Worm (Caenorhabditis elegans): ENCODE results near the gene thn-2.

thn-2 gene

DNA sequence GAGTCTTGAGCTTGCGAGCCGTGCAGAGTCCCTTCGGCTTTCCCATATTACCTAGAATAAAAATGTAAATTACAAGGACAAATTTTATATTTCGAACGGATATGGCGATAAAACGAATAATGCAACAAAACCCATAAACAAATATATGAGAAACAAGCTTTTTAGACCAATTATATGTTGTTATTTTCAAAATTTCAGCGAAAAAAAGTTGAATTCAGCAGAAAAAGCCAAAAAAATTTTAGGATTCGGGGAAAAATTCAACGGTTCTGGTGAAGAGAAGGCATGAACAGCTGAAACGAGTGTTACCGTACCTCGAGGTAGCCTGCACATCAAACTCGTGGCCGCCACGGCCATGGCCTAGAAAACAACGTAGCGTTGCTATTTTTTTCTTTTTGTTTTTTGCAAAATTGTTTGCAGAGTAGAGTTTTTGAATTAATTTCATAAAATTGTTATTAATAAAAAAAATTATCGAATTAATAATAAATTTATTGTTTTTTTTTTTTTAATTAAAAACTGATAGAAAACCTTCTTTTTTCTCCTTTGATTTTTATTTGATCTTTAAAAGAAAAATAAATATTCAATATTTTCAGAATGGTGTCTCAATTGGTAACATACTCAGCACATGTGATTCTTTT lies 8.2 kb downstream of the thn-2 start, which contains the start of the genes rps-23 and dpm-3:
TSS of gene rps-23 (minus strand) at position 51 of the 635 bp plus-strand sequence.
TSS of gene dpm-3 (plus strand) at position 585 of the 635 bp plus-strand sequence.
- peak; percentile 60 for TF ChIP-seq hmg-11 (tag; optimal IDR thresholded peaks at IDR 0.05)
- TF ChIP-seq mdl-1 (tag; optimal IDR thresholded peaks at IDR 0.05), result peak; percentile 48
- peak; percentile 77 for TF ChIP-seq elt-2 (tag; optimal IDR thresholded peaks at IDR 0.05)
- no peak for TF ChIP-seq daf-12 (tag; optimal IDR thresholded peaks at IDR 0.05)
- no peak for TF ChIP-seq fkh-2 (tag; optimal IDR thresholded peaks at IDR 0.05)
- TF ChIP-seq R02D3.7 (tag; optimal IDR thresholded peaks at IDR 0.05), result peak; percentile 89
- TF ChIP-seq snpc-4 (tag; optimal IDR thresholded peaks at IDR 0.05), result peak; percentile 90
- peak; percentile 91 for TF ChIP-seq pqm-1 (tag; optimal IDR thresholded peaks at IDR 0.05)
- no peak for TF ChIP-seq unc-62 (GFP tag; optimal IDR thresholded peaks at IDR 0.05)
- TF ChIP-seq pha-4 (tag; optimal IDR thresholded peaks at IDR 0.05), result peak; percentile 98
- TF ChIP-seq ama-1 (optimal IDR thresholded peaks at IDR 0.05), result peak; percentile 73
- no peak for TF ChIP-seq nhr-67 (tag; optimal IDR thresholded peaks at IDR 0.05)
- TF ChIP-seq mml-1 (tag; optimal IDR thresholded peaks at IDR 0.05), result no peak
- peak; percentile 20 for TF ChIP-seq egl-27 (tag; optimal IDR thresholded peaks at IDR 0.05)
- TF ChIP-seq fos-1 (tag; optimal IDR thresholded peaks at IDR 0.05), result no peak
- peak; percentile 95 for TF ChIP-seq nhr-25 (tag; optimal IDR thresholded peaks at IDR 0.05)
- TF ChIP-seq nhr-43 (tag; optimal IDR thresholded peaks at IDR 0.05; ENCODE audit: poor library complexity, severe bottlenecking), result peak; percentile 96
- TF ChIP-seq nfya-1 (tag; optimal IDR thresholded peaks at IDR 0.05; ENCODE audit: insufficient read depth), result peak; percentile 99
- TF ChIP-seq ZK546.5 (tag; optimal IDR thresholded peaks at IDR 0.05), result peak; percentile 94
- TF ChIP-seq sea-2 (GFP tag; optimal IDR thresholded peaks at IDR 0.05), result no peak
- peak; percentile 98 for TF ChIP-seq lin-15B (tag; optimal IDR thresholded peaks at IDR 0.05)
- TF ChIP-seq ztf-11 (tag; optimal IDR thresholded peaks at IDR 0.05), result no peak
- TF ChIP-seq nhr-23 (tag; optimal IDR thresholded peaks at IDR 0.05), result peak; percentile 97
- TF ChIP-seq lin-39 (tag; optimal IDR thresholded peaks at IDR 0.05), result peak; percentile 92
- peak; percentile 58 for TF ChIP-seq egl-5 (tag; optimal IDR thresholded peaks at IDR 0.05)
- no peak for TF ChIP-seq nhr-28 (tag; optimal IDR thresholded peaks at IDR 0.05)
- peak; percentile 61 for TF ChIP-seq nhr-11 (tag; optimal IDR thresholded peaks at IDR 0.05)
- peak; percentile 95 for TF ChIP-seq lsy-12 (tag; optimal IDR thresholded peaks at IDR 0.05)
- TF ChIP-seq aly-2 (tag; optimal IDR thresholded peaks at IDR 0.05), result no peak
- TF ChIP-seq nhr-77 (tag; optimal IDR thresholded peaks at IDR 0.05), result peak; percentile 53
- peak; percentile 51 for TF ChIP-seq fkh-10 (GFP tag; optimal IDR thresholded peaks at IDR 0.05)
- peak; percentile 88 for TF ChIP-seq skn-1 (tag; optimal IDR thresholded peaks at IDR 0.05)
- TF ChIP-seq eor-1 (tag; optimal IDR thresholded peaks at IDR 0.05), result peak in 1 of 2 experiments; percentile 73
- peak; percentile 66 for TF ChIP-seq nhr-76 (tag; optimal IDR thresholded peaks at IDR 0.05)
- TF ChIP-seq zag-1 (tag; optimal IDR thresholded peaks at IDR 0.05), result no peak
- TF ChIP-seq nhr-237 (tag; optimal IDR thresholded peaks at IDR 0.05), result no peak
- TF ChIP-seq jun-1 (tag; optimal IDR thresholded peaks at IDR 0.05), result peak; percentile 65
- no peak for TF ChIP-seq ztf-4 (tag; optimal IDR thresholded peaks at IDR 0.05)
- TF ChIP-seq ceh-82 (tag; optimal IDR thresholded peaks at IDR 0.05), result peak; percentile 81
- TF ChIP-seq tbx-2 (tag; optimal IDR thresholded peaks at IDR 0.05), result peak; percentile 60
- TF ChIP-seq ceh-16 (tag; optimal IDR thresholded peaks at IDR 0.05), result peak; percentile 55
- peak; percentile 45 for TF ChIP-seq elt-1 (tag; optimal IDR thresholded peaks at IDR 0.05)
- no peak for TF ChIP-seq ceh-9 (tag; optimal IDR thresholded peaks at IDR 0.05)
- no peak for TF ChIP-seq elt-3 (tag; optimal IDR thresholded peaks at IDR 0.05)
- TF ChIP-seq nhr-12 (tag; optimal IDR thresholded peaks at IDR 0.05), result no peak
- peak; percentile 74 for TF ChIP-seq ceh-28 (tag; optimal IDR thresholded peaks at IDR 0.05)
- TF ChIP-seq unc-39 (tag; optimal IDR thresholded peaks at IDR 0.05), result no peak

Data from whole organism, L3 larva.